Fruit fly (Drosophila melanogaster) whole organism, embryonic: ENCODE results near the gene pnt.

ENCODE experiments used
- Aef1 ChIP-seq: fragments of 200-800 bp; sonication (Bioruptor generic); IDR thresholded peaks from 3 replicates; pipeline ENCODE4 v1.3.6; 2022; ENCODE audit warnings: missing biosample characterization, missing genetic modification characterization
- Antp ChIP-seq: fragments of 200-800 bp; sonication (Bioruptor generic); optimal IDR thresholded peaks from 3 replicates; lab custom pipeline; 2016; ENCODE audit warnings: missing biosample characterization, missing genetic modification characterization
- Asciz ChIP-seq: fragments of 200-800 bp; sonication (Bioruptor generic); optimal IDR thresholded peaks from 2 replicates; lab custom pipeline; 2017; ENCODE audit warnings: missing biosample characterization, mild to moderate bottlenecking, missing genetic modification characterization, missing genetic modification reagents
- Blimp-1 ChIP-seq: fragments of 200-800 bp; sonication (Bioruptor generic); optimal IDR thresholded peaks from 3 replicates; lab custom pipeline; 2018; ENCODE audit warnings: missing biosample characterization, missing genetic modification characterization, mild to moderate bottlenecking, moderate library complexity, missing genetic modification reagents
- CG10209 ChIP-seq: fragments of 200-800 bp; sonication (Bioruptor generic); optimal IDR thresholded peaks from 3 replicates; lab custom pipeline; 2017; ENCODE audit warnings: missing biosample characterization, mild to moderate bottlenecking, missing genetic modification characterization, missing genetic modification reagents
- CG10543 ChIP-seq: fragments of 200-800 bp; sonication (Bioruptor generic); optimal IDR thresholded peaks from 3 replicates; lab custom pipeline; 2017; ENCODE audit warnings: missing biosample characterization, mild to moderate bottlenecking, missing genetic modification characterization, moderate library complexity
- CG12071 ChIP-seq: fragments of 200-800 bp; sonication (Bioruptor generic); optimal IDR thresholded peaks from 3 replicates; lab custom pipeline; 2018; ENCODE audit warnings: missing biosample characterization, mild to moderate bottlenecking, missing genetic modification characterization
- CG12236 ChIP-seq: fragments of 200-800 bp; sonication (Bioruptor generic); optimal IDR thresholded peaks from 2 replicates; lab custom pipeline; 2016; ENCODE audit warnings: missing biosample characterization, missing genetic modification characterization
- CG12659 ChIP-seq: fragments of 200-800 bp; sonication (Bioruptor generic); optimal IDR thresholded peaks from 3 replicates; lab custom pipeline; 2017; ENCODE audit warnings: mild to moderate bottlenecking, missing biosample characterization, missing genetic modification reagents, missing genetic modification characterization
- CG13287 ChIP-seq: fragments of 200-800 bp; sonication (Bioruptor generic); IDR thresholded peaks from 2 replicates; pipeline ENCODE4 v1.3.6; 2022; ENCODE audit warnings: missing biosample characterization, missing genetic modification characterization; ENCODE audit not compliant: partially characterized antibody
- CG13624 ChIP-seq: fragments of 200-800 bp; sonication (Bioruptor generic); optimal IDR thresholded peaks from 2 replicates; lab custom pipeline; 2016; ENCODE audit warnings: missing biosample characterization, missing genetic modification characterization
- CG2129 ChIP-seq: fragments of 200-800 bp; sonication (Bioruptor generic); IDR thresholded peaks from 2 replicates; pipeline ENCODE4 v1.3.6; 2022; ENCODE audit warnings: missing biosample characterization, missing genetic modification characterization; ENCODE audit not compliant: partially characterized antibody
- CG2202 ChIP-seq: fragments of 200-800 bp; sonication (Bioruptor generic); optimal IDR thresholded peaks from 2 replicates; lab custom pipeline; 2018; ENCODE audit warnings: missing biosample characterization, mild to moderate bottlenecking, missing genetic modification characterization
- CG42726 ChIP-seq: fragments of 200-800 bp; sonication (Bioruptor generic); IDR thresholded peaks from 2 replicates; pipeline ENCODE4 v1.3.6; 2022; ENCODE audit warnings: missing biosample characterization, missing genetic modification characterization; ENCODE audit not compliant: partially characterized antibody
- CG43689 ChIP-seq: fragments of 200-800 bp; sonication (Bioruptor generic); IDR thresholded peaks from 2 replicates; pipeline ENCODE4 v1.3.6; 2022; ENCODE audit warnings: missing biosample characterization, missing genetic modification characterization
- CG6175 ChIP-seq: fragments of 200-800 bp; sonication (Bioruptor generic); IDR thresholded peaks from 3 replicates; pipeline ENCODE4 v1.3.6; 2022; ENCODE audit warnings: missing biosample characterization, missing genetic modification characterization
- CG7556 ChIP-seq: fragments of 200-800 bp; sonication (Bioruptor generic); optimal IDR thresholded peaks from 2 replicates; lab custom pipeline; 2017; ENCODE audit warnings: missing biosample characterization, mild to moderate bottlenecking, missing genetic modification characterization
- CG7928 ChIP-seq: fragments of 200-800 bp; sonication (Bioruptor generic); optimal IDR thresholded peaks from 2 replicates; lab custom pipeline; 2017; ENCODE audit warnings: missing biosample characterization, mild to moderate bottlenecking, missing genetic modification characterization
- CG8944 ChIP-seq: fragments of 200-800 bp; sonication (Bioruptor generic); optimal IDR thresholded peaks from 3 replicates; lab custom pipeline; 2016; ENCODE audit warnings: missing biosample characterization, missing genetic modification characterization
- CG9817 ChIP-seq: fragments of 200-800 bp; sonication (Bioruptor generic); optimal IDR thresholded peaks from 2 replicates; lab custom pipeline; 2018; ENCODE audit warnings: missing biosample characterization, mild to moderate bottlenecking, missing genetic modification characterization, moderate library complexity
- Dbx ChIP-seq: fragments of 200-800 bp; sonication (Bioruptor generic); IDR thresholded peaks from 3 replicates; pipeline ENCODE4 v1.3.6; 2022; ENCODE audit warnings: missing biosample characterization, missing genetic modification characterization
- Hr3 ChIP-seq: fragments of 200-800 bp; sonication (Bioruptor generic); optimal IDR thresholded peaks from 3 replicates; lab custom pipeline; 2016; ENCODE audit warnings: missing biosample characterization, missing genetic modification characterization
- Hr78 ChIP-seq, 2 experiments: fragments of 200-800 bp in 1 of 2; fragments of >200 bp in 1 of 2; sonication (Bioruptor generic) in 1 of 2; optimal IDR thresholded peaks; 2 replicates each; lab custom pipeline; 2017 to 2019; ENCODE audit warnings: missing biosample characterization in 2 of 2, missing genetic modification characterization in 2 of 2, mild to moderate bottlenecking in 1 of 2, moderate library complexity in 1 of 2
- Lpt ChIP-seq: fragments of >200 bp; optimal IDR thresholded peaks from 2 replicates; lab custom pipeline; 2018; ENCODE audit warnings: missing biosample characterization, missing genetic modification characterization
- Meics ChIP-seq: fragments of 200-800 bp; sonication (Bioruptor generic); optimal IDR thresholded peaks from 2 replicates; lab custom pipeline; 2017; ENCODE audit warnings: missing biosample characterization, mild to moderate bottlenecking, missing genetic modification characterization
- Mes4 ChIP-seq: fragments of 200-800 bp; sonication (Bioruptor generic); optimal IDR thresholded peaks from 2 replicates; lab custom pipeline; 2016; ENCODE audit warnings: missing biosample characterization, missing genetic modification characterization
- Myb ChIP-seq: fragments of 200-800 bp; sonication (Bioruptor generic); optimal IDR thresholded peaks from 2 replicates; lab custom pipeline; 2016; ENCODE audit warnings: missing biosample characterization, missing genetic modification characterization
- abd-A ChIP-seq: fragments of 200-800 bp; sonication (Bioruptor generic); optimal IDR thresholded peaks from 3 replicates; lab custom pipeline; 2019; ENCODE audit warnings: missing biosample characterization, mild to moderate bottlenecking, missing genetic modification characterization, moderate library complexity
- ap ChIP-seq: fragments of 200-800 bp; sonication (Bioruptor generic); IDR thresholded peaks from 2 replicates; pipeline ENCODE4 v1.3.6; 2022; ENCODE audit warnings: missing biosample characterization, missing genetic modification characterization
- ash1 ChIP-seq: fragments of 200-800 bp; sonication (Bioruptor generic); optimal IDR thresholded peaks from 2 replicates; lab custom pipeline; 2018; ENCODE audit warnings: missing biosample characterization, mild to moderate bottlenecking, missing genetic modification characterization
- chif ChIP-seq, 2 experiments: fragments of 200-800 bp; sonication (Bioruptor generic); optimal IDR thresholded peaks; 3 replicates each; lab custom pipeline; 2016; ENCODE audit warnings: missing biosample characterization in 2 of 2, missing genetic modification characterization in 2 of 2
- da ChIP-seq: fragments of 200-800 bp; sonication (Bioruptor generic); optimal IDR thresholded peaks from 2 replicates; lab custom pipeline; 2016; ENCODE audit warnings: missing biosample characterization, missing genetic modification characterization
- dati ChIP-seq: fragments of 200-800 bp; sonication (Bioruptor generic); IDR thresholded peaks from 2 replicates; pipeline ENCODE4 v1.3.6; 2022; ENCODE audit warnings: missing biosample characterization, missing genetic modification characterization
- dpn ChIP-seq, 2 experiments: fragments of 200-800 bp; sonication (Bioruptor generic); optimal IDR thresholded peaks; 3 replicates each; lab custom pipeline; 2016; ENCODE audit warnings: missing biosample characterization in 2 of 2, missing genetic modification characterization in 2 of 2
- ems ChIP-seq: fragments of 200-800 bp; sonication (Bioruptor generic); optimal IDR thresholded peaks from 3 replicates; lab custom pipeline; 2016; ENCODE audit warnings: missing biosample characterization, missing genetic modification characterization
- ftz-f1 ChIP-seq: fragments of 200-800 bp; sonication (Bioruptor generic); optimal IDR thresholded peaks from 2 replicates; lab custom pipeline; 2016; ENCODE audit warnings: missing biosample characterization, missing genetic modification characterization
- her ChIP-seq: fragments of 200-800 bp; sonication (Bioruptor generic); optimal IDR thresholded peaks from 2 replicates; lab custom pipeline; 2016; ENCODE audit warnings: missing biosample characterization, missing genetic modification characterization
- jigr1 ChIP-seq: fragments of 200-800 bp; sonication (Bioruptor generic); IDR thresholded peaks from 3 replicates; pipeline ENCODE4 v1.3.6; 2022; ENCODE audit warnings: missing biosample characterization, missing genetic modification characterization
- lab ChIP-seq: fragments of 200-800 bp; sonication (Bioruptor generic); optimal IDR thresholded peaks from 3 replicates; lab custom pipeline; 2017; ENCODE audit warnings: missing biosample characterization, missing genetic modification characterization, mild to moderate bottlenecking, moderate library complexity, missing genetic modification reagents
- pan ChIP-seq, 4 experiments: fragments of >200 bp in 3 of 4; fragments of 200-800 bp in 1 of 4; sonication (Bioruptor generic) in 1 of 4; optimal IDR thresholded peaks in 3 of 4; IDR thresholded peaks in 1 of 4; 2 replicates each; pipeline versions ENCODE4 v1.3.6 to Lab custom; 2017 to 2022; ENCODE audit warnings: missing biosample characterization in 2 of 4, missing genetic modification characterization in 2 of 4, mixed read lengths in 1 of 4
- phol ChIP-seq: fragments of 200-800 bp; sonication (Bioruptor generic); optimal IDR thresholded peaks from 3 replicates; lab custom pipeline; 2018; ENCODE audit warnings: missing biosample characterization, mild to moderate bottlenecking, missing genetic modification characterization, moderate library complexity
- pita ChIP-seq: fragments of 200-800 bp; sonication (Bioruptor generic); optimal IDR thresholded peaks from 2 replicates; lab custom pipeline; 2017; ENCODE audit warnings: missing biosample characterization, mild to moderate bottlenecking, missing genetic modification characterization
- repo ChIP-seq: fragments of 200-800 bp; sonication (Bioruptor generic); optimal IDR thresholded peaks from 2 replicates; lab custom pipeline; 2016; ENCODE audit warnings: missing biosample characterization, missing genetic modification characterization
- salm ChIP-seq: fragments of 200-800 bp; sonication (Bioruptor generic); optimal IDR thresholded peaks from 2 replicates; lab custom pipeline; 2018; ENCODE audit warnings: missing biosample characterization, mild to moderate bottlenecking, missing genetic modification characterization
- sqz ChIP-seq: fragments of 200-800 bp; sonication (Bioruptor generic); optimal IDR thresholded peaks from 3 replicates; lab custom pipeline; 2018; ENCODE audit warnings: missing biosample characterization, mild to moderate bottlenecking, missing genetic modification characterization
- ssp ChIP-seq: fragments of 200-800 bp; sonication (Bioruptor generic); IDR thresholded peaks from 2 replicates; pipeline ENCODE4 v1.3.6; 2022; ENCODE audit warnings: missing biosample characterization, missing genetic modification characterization
- unpg ChIP-seq: fragments of 200-800 bp; sonication (Bioruptor generic); optimal IDR thresholded peaks from 3 replicates; lab custom pipeline; 2018; ENCODE audit warnings: missing biosample characterization, mild to moderate bottlenecking, missing genetic modification characterization, moderate library complexity
- wek ChIP-seq: fragments of 200-800 bp; sonication (Bioruptor generic); optimal IDR thresholded peaks from 3 replicates; lab custom pipeline; 2018; ENCODE audit warnings: missing biosample characterization, mild to moderate bottlenecking, missing genetic modification characterization, moderate library complexity
- wor ChIP-seq: fragments of 200-800 bp; sonication (Bioruptor generic); IDR thresholded peaks from 2 replicates; pipeline ENCODE4 v1.3.6; 2022; ENCODE audit warnings: missing biosample characterization, missing genetic modification characterization

Gene pnt

DNA sequence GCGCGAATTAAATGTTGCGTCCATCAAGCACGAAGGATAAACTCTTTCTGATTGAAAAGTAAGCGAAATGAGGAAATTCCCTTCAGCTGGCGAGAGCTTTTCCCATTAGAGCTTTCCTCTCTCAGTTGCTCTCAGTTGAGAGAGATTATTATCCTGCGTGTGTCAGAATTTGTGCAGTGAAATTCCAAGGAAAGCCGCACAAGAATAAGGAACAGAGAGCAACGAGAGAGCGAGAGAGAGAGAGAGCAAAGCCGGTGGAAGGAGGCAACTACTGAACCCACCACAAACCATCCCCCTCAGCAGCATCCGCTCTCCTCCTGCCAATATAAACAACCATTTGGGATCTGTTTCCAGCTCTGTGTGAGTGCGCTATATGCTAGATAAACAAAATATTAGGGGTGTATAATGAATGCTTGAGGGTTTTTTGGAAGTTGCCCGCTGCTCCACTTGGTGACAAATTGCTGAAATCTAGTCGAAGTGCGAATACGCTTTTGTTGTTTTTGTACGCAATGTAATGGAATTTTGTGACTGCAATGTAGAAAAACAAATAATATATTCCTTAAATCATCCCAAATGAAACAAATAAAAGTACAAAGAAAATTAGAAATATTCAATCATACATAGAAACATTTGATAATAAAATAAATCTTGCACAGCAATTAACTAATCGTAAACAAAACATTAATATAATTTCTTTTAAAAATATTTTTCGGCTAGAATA is 97.0 kb downstream of the pnt start, which contains the start of gene CG4467 (continued):
- TF ChIP-seq CG12659, result peak; percentile 18
- no peak for TF ChIP-seq Blimp-1 (GFP tag; lab: Kevin White, UChicago)
- TF ChIP-seq abd-A (tag; lab: Kevin White, UChicago), result peak; percentile 95
- no peak for TF ChIP-seq phol
- TF ChIP-seq ftz-f1 (GFP tag; lab: Kevin White, UChicago), result no peak
- no peak for TF ChIP-seq CG10209 (GFP tag; lab: Kevin White, UChicago)
- no peak for TF ChIP-seq CG9817 (tag; lab: Kevin White, UChicago)
- TF ChIP-seq Dbx, result no peak
- TF ChIP-seq ssp (GFP tag; lab: Robert Waterston, UW), result no peak
- TF ChIP-seq Antp (GFP tag; lab: Kevin White, UChicago), result no peak
- no peak for TF ChIP-seq dati (GFP tag; lab: Robert Waterston, UW)
- TF ChIP-seq CG2129 (GFP tag; lab: Robert Waterston, UW), result no peak
- TF ChIP-seq CG2202 (tag; lab: Kevin White, UChicago), result no peak
- TF ChIP-seq Lpt (GFP tag; lab: Kevin White, UChicago), result no peak
- no peak for TF ChIP-seq CG12236 (GFP tag; lab: Kevin White, UChicago)
- no peak for TF ChIP-seq wor (GFP tag; lab: Robert Waterston, UW)
- TF ChIP-seq Mes4 (GFP tag; lab: Kevin White, UChicago), result no peak
- TF ChIP-seq CG12071 (GFP tag; lab: Kevin White, UChicago), result peak; percentile 49
- TF ChIP-seq her (GFP tag; lab: Kevin White, UChicago), result peak; percentile 0
- no peak for TF ChIP-seq jigr1 (GFP tag; lab: Robert Waterston, UW)
- TF ChIP-seq CG13624 (GFP tag; lab: Kevin White, UChicago), result no peak
- no peak for TF ChIP-seq Aef1 (GFP tag; lab: Robert Waterston, UW)
- TF ChIP-seq CG10543 (GFP tag; lab: Kevin White, UChicago), result peak; percentile 5
- no peak for TF ChIP-seq salm (tag; lab: Kevin White, UChicago)
- no peak for TF ChIP-seq CG43689 (GFP tag; lab: Robert Waterston, UW)
- no peak for TF ChIP-seq ap (GFP tag; lab: Robert Waterston, UW)
- TF ChIP-seq ash1, result no peak
- no peak for TF ChIP-seq CG6175
- peak; percentile 4 for TF ChIP-seq CG7556 (GFP tag; lab: Kevin White, UChicago)
- no peak for TF ChIP-seq Myb (GFP tag; lab: Kevin White, UChicago)
- no peak for TF ChIP-seq unpg (GFP tag; lab: Kevin White, UChicago)
- TF ChIP-seq lab, result peak; percentile 31
- TF ChIP-seq chif (GFP tag; optimal IDR thresholded peaks at IDR 0.05; lab: Kevin White, UChicago), result no peak
- no peak for TF ChIP-seq dpn (GFP tag; optimal IDR thresholded peaks at IDR 0.05; lab: Kevin White, UChicago)
- no peak for TF ChIP-seq pan (optimal IDR thresholded peaks at IDR 0.05; lab: Kevin White, UChicago)
- TF ChIP-seq pan (GFP tag; optimal IDR thresholded peaks at IDR 0.05 in 1 of 2, IDR thresholded peaks at IDR 0.05 in 1 of 2), result no peak
- no peak for TF ChIP-seq sqz (GFP tag; lab: Kevin White, UChicago)
- no peak for TF ChIP-seq Hr78 (GFP tag; optimal IDR thresholded peaks at IDR 0.05; lab: Kevin White, UChicago)
- TF ChIP-seq repo (GFP tag; lab: Kevin White, UChicago), result no peak
- TF ChIP-seq Hr3 (GFP tag; lab: Kevin White, UChicago), result no peak
- TF ChIP-seq Asciz (GFP tag; lab: Kevin White, UChicago), result no peak
- peak; percentile 48; the same call in 1 of the 2 replicates for TF ChIP-seq CG42726 (GFP tag; lab: Robert Waterston, UW)
- TF ChIP-seq da (GFP tag; lab: Kevin White, UChicago), result no peak
- TF ChIP-seq Meics (GFP tag; lab: Kevin White, UChicago), result no peak
- no peak for TF ChIP-seq ems (GFP tag; lab: Kevin White, UChicago)
- no peak for TF ChIP-seq wek (GFP tag; lab: Kevin White, UChicago)
- TF ChIP-seq CG13287 (GFP tag; lab: Robert Waterston, UW), result no peak
- TF ChIP-seq pita (GFP tag; lab: Kevin White, UChicago), result no peak
- no peak for TF ChIP-seq CG8944 (GFP tag; lab: Kevin White, UChicago)
- TF ChIP-seq CG7928, result no peak
